Fruit fly (Drosophila melanogaster) whole organism, embryonic: Measurements from ENCODE around the gene BRWD3.

Experiments
- CG11504 ChIP-seq: fragments of 200-800 bp; sonication (Bioruptor generic); optimal IDR thresholded peaks from 3 replicates; lab custom pipeline; 2019; ENCODE audit warnings: missing biosample characterization, mild to moderate bottlenecking, missing genetic modification characterization, moderate library complexity
- CG12104 ChIP-seq: fragments of 200-800 bp; sonication (Bioruptor generic); optimal IDR thresholded peaks from 3 replicates; lab custom pipeline; 2016; ENCODE audit warnings: missing biosample characterization, missing genetic modification characterization
- CG13624 ChIP-seq: fragments of 200-800 bp; sonication (Bioruptor generic); optimal IDR thresholded peaks from 2 replicates; lab custom pipeline; 2016; ENCODE audit warnings: missing biosample characterization, missing genetic modification characterization
- CG14710 ChIP-seq: fragments of 200-800 bp; sonication (Bioruptor generic); optimal IDR thresholded peaks from 3 replicates; lab custom pipeline; 2019; ENCODE audit warnings: missing biosample characterization, mild to moderate bottlenecking, missing genetic modification characterization, moderate library complexity
- CG15073 ChIP-seq: fragments of 200-800 bp; sonication (Bioruptor generic); optimal IDR thresholded peaks from 2 replicates; lab custom pipeline; 2016; ENCODE audit warnings: missing biosample characterization, missing genetic modification characterization
- CG15479 ChIP-seq: fragments of 200-800 bp; sonication (Bioruptor generic); optimal IDR thresholded peaks from 3 replicates; lab custom pipeline; 2019; ENCODE audit warnings: missing biosample characterization, mild to moderate bottlenecking, missing genetic modification characterization, moderate library complexity
- CG16815 ChIP-seq: fragments of 200-800 bp; sonication (Bioruptor generic); optimal IDR thresholded peaks from 3 replicates; lab custom pipeline; 2017; ENCODE audit warnings: missing biosample characterization, mild to moderate bottlenecking, missing genetic modification characterization
- CG17568 ChIP-seq: fragments of 200-800 bp; sonication (Bioruptor generic); optimal IDR thresholded peaks from 2 replicates; lab custom pipeline; 2018; ENCODE audit warnings: missing biosample characterization, mild to moderate bottlenecking, missing genetic modification characterization, moderate library complexity
- CG18619 ChIP-seq: fragments of 200-800 bp; sonication (Bioruptor generic); optimal IDR thresholded peaks from 3 replicates; lab custom pipeline; 2017; ENCODE audit warnings: missing biosample characterization, mild to moderate bottlenecking, missing genetic modification characterization
- CG18764 ChIP-seq: fragments of 200-800 bp; sonication (Bioruptor generic); optimal IDR thresholded peaks from 3 replicates; lab custom pipeline; 2016; ENCODE audit warnings: missing biosample characterization, missing genetic modification characterization
- CG32532 ChIP-seq: fragments of 200-800 bp; sonication (Bioruptor generic); IDR thresholded peaks from 2 replicates; pipeline ENCODE4 v1.3.6; 2022; ENCODE audit warnings: missing biosample characterization, missing genetic modification characterization
- CG3995 ChIP-seq: fragments of 200-800 bp; sonication (Bioruptor generic); optimal IDR thresholded peaks from 3 replicates; lab custom pipeline; 2016; ENCODE audit warnings: missing biosample characterization, missing genetic modification characterization
- CG4328 ChIP-seq: fragments of 200-800 bp; sonication (Bioruptor generic); optimal IDR thresholded peaks from 3 replicates; lab custom pipeline; 2017; ENCODE audit warnings: missing biosample characterization, missing genetic modification reagents, missing genetic modification characterization
- CG6254 ChIP-seq: fragments of 200-800 bp; sonication (Bioruptor generic); optimal IDR thresholded peaks from 3 replicates; lab custom pipeline; 2017; ENCODE audit warnings: mild to moderate bottlenecking, missing biosample characterization, missing genetic modification reagents, missing genetic modification characterization
- CG8944 ChIP-seq: fragments of 200-800 bp; sonication (Bioruptor generic); optimal IDR thresholded peaks from 3 replicates; lab custom pipeline; 2016; ENCODE audit warnings: missing biosample characterization, missing genetic modification characterization
- CG9797 ChIP-seq: fragments of 200-800 bp; sonication (Bioruptor generic); optimal IDR thresholded peaks from 3 replicates; lab custom pipeline; 2018; ENCODE audit warnings: missing biosample characterization, mild to moderate bottlenecking, missing genetic modification characterization
- ERR ChIP-seq: fragments of 200-800 bp; sonication (Bioruptor generic); optimal IDR thresholded peaks from 2 replicates; lab custom pipeline; 2016; ENCODE audit warnings: missing biosample characterization, missing genetic modification characterization
- Fer1 ChIP-seq: fragments of 200-800 bp; sonication (Bioruptor generic); optimal IDR thresholded peaks from 2 replicates; lab custom pipeline; 2017; ENCODE audit warnings: missing biosample characterization, mild to moderate bottlenecking, missing genetic modification characterization
- HLH4C ChIP-seq: fragments of 200-800 bp; sonication (Bioruptor generic); IDR thresholded peaks from 3 replicates; pipeline ENCODE4 v1.3.6; 2022; ENCODE audit warnings: missing biosample characterization, missing genetic modification characterization; ENCODE audit not compliant: partially characterized antibody
- Hmr ChIP-seq: fragments of 200-800 bp; sonication (Bioruptor generic); optimal IDR thresholded peaks from 3 replicates; lab custom pipeline; 2017; ENCODE audit warnings: mild to moderate bottlenecking, missing biosample characterization, missing genetic modification reagents, missing genetic modification characterization
- Hr78 ChIP-seq, 2 experiments: fragments of 200-800 bp in 1 of 2; fragments of >200 bp in 1 of 2; sonication (Bioruptor generic) in 1 of 2; optimal IDR thresholded peaks; 2 replicates each; lab custom pipeline; 2017 to 2019; ENCODE audit warnings: missing biosample characterization in 2 of 2, missing genetic modification characterization in 2 of 2, mild to moderate bottlenecking in 1 of 2, moderate library complexity in 1 of 2
- Max ChIP-seq: fragments of 200-800 bp; sonication (Bioruptor generic); optimal IDR thresholded peaks from 2 replicates; lab custom pipeline; 2016; ENCODE audit warnings: missing biosample characterization, mild to moderate bottlenecking, missing genetic modification characterization
- Meics ChIP-seq: fragments of 200-800 bp; sonication (Bioruptor generic); optimal IDR thresholded peaks from 2 replicates; lab custom pipeline; 2017; ENCODE audit warnings: missing biosample characterization, mild to moderate bottlenecking, missing genetic modification characterization
- NC2α ChIP-seq: fragments of 200-800 bp; sonication (Bioruptor generic); optimal IDR thresholded peaks from 2 replicates; lab custom pipeline; 2016; ENCODE audit warnings: missing biosample characterization, missing genetic modification characterization
- Sin3A ChIP-seq: fragments of >200 bp; optimal IDR thresholded peaks from 2 replicates; lab custom pipeline; 2018
- Sry-β ChIP-seq: fragments of 200-800 bp; sonication (Bioruptor generic); optimal IDR thresholded peaks from 2 replicates; lab custom pipeline; 2018; ENCODE audit warnings: missing biosample characterization, mild to moderate bottlenecking, missing genetic modification characterization, moderate library complexity
- Taf1 ChIP-seq: fragments of 200-800 bp; sonication (Bioruptor generic); IDR thresholded peaks from 2 replicates; pipeline ENCODE4 v1.3.6; 2022; ENCODE audit warnings: missing biosample characterization, missing genetic modification characterization
- Trl ChIP-seq, 3 experiments: fragments of >200 bp in 2 of 3; fragments of 200-800 bp in 1 of 3; sonication (Bioruptor generic) in 1 of 3; optimal IDR thresholded peaks; 2 replicates in 1 of 3; 3 replicates in 2 of 3; lab custom pipeline; 2016 to 2017; ENCODE audit warnings: missing biosample characterization in 1 of 3, missing genetic modification characterization in 1 of 3
- Vsx1 ChIP-seq: fragments of 200-800 bp; sonication (Bioruptor generic); optimal IDR thresholded peaks from 2 replicates; lab custom pipeline; 2017; ENCODE audit warnings: missing biosample characterization, mild to moderate bottlenecking, missing genetic modification characterization, missing genetic modification reagents
- cad ChIP-seq: fragments of >200 bp; optimal IDR thresholded peaks from 2 replicates; lab custom pipeline; 2017; ENCODE audit warnings: missing biosample characterization, missing genetic modification characterization
- crc ChIP-seq: fragments of 200-800 bp; sonication (Bioruptor generic); optimal IDR thresholded peaks from 2 replicates; lab custom pipeline; 2016; ENCODE audit warnings: missing biosample characterization, missing genetic modification characterization
- esg ChIP-seq: fragments of 200-800 bp; sonication (Bioruptor generic); conservative IDR thresholded peaks from 2 replicates; pipeline ENCODE4 v1.3.6; 2022; ENCODE audit warnings: missing biosample characterization, missing genetic modification characterization
- eyg ChIP-seq: fragments of 200-800 bp; sonication (Bioruptor generic); optimal IDR thresholded peaks from 3 replicates; lab custom pipeline; 2016; ENCODE audit warnings: missing biosample characterization, missing genetic modification characterization
- gce ChIP-seq: fragments of 200-800 bp; sonication (Bioruptor generic); IDR thresholded peaks from 3 replicates; pipeline ENCODE4 v1.3.6; 2022; ENCODE audit warnings: missing biosample characterization, missing genetic modification characterization
- ham ChIP-seq: fragments of 200-800 bp; sonication (Bioruptor generic); IDR thresholded peaks from 2 replicates; pipeline ENCODE4 v1.3.6; 2022; ENCODE audit warnings: missing biosample characterization, missing genetic modification characterization
- hkb ChIP-seq, 2 experiments: fragments of 200-800 bp in 1 of 2; fragments of >200 bp in 1 of 2; sonication (Bioruptor generic) in 1 of 2; IDR thresholded peaks in 1 of 2; optimal IDR thresholded peaks in 1 of 2; 2 replicates each; pipeline versions ENCODE4 v1.3.6 to Lab custom; 2017 to 2022; ENCODE audit warnings: missing biosample characterization in 1 of 2, missing genetic modification characterization in 1 of 2
- luna ChIP-seq: fragments of 200-800 bp; sonication (Bioruptor generic); optimal IDR thresholded peaks from 2 replicates; lab custom pipeline; 2016; ENCODE audit warnings: missing biosample characterization, missing genetic modification characterization
- mam ChIP-seq: fragments of 200-800 bp; sonication (Bioruptor generic); optimal IDR thresholded peaks from 3 replicates; lab custom pipeline; 2016; ENCODE audit warnings: missing biosample characterization, missing genetic modification characterization
- nom ChIP-seq: fragments of 200-800 bp; sonication (Bioruptor generic); optimal IDR thresholded peaks from 2 replicates; lab custom pipeline; 2017; ENCODE audit warnings: missing biosample characterization, missing genetic modification characterization, mild to moderate bottlenecking, moderate library complexity, missing genetic modification reagents
- onecut ChIP-seq: fragments of 200-800 bp; sonication (Bioruptor generic); IDR thresholded peaks from 2 replicates; pipeline ENCODE4 v1.3.6; 2022; ENCODE audit warnings: missing biosample characterization, missing genetic modification characterization
- org-1 ChIP-seq: fragments of 200-800 bp; sonication (Bioruptor generic); optimal IDR thresholded peaks from 2 replicates; lab custom pipeline; 2017; ENCODE audit warnings: missing biosample characterization, missing genetic modification characterization
- pan ChIP-seq, 4 experiments: fragments of >200 bp in 3 of 4; fragments of 200-800 bp in 1 of 4; sonication (Bioruptor generic) in 1 of 4; optimal IDR thresholded peaks in 3 of 4; IDR thresholded peaks in 1 of 4; 2 replicates each; pipeline versions ENCODE4 v1.3.6 to Lab custom; 2017 to 2022; ENCODE audit warnings: missing biosample characterization in 2 of 4, missing genetic modification characterization in 2 of 4, mixed read lengths in 1 of 4
- pzg ChIP-seq: fragments of 200-800 bp; sonication (Bioruptor generic); optimal IDR thresholded peaks from 3 replicates; lab custom pipeline; 2018; ENCODE audit warnings: missing biosample characterization, mild to moderate bottlenecking, missing genetic modification characterization, moderate library complexity
- repo ChIP-seq: fragments of 200-800 bp; sonication (Bioruptor generic); optimal IDR thresholded peaks from 2 replicates; lab custom pipeline; 2016; ENCODE audit warnings: missing biosample characterization, missing genetic modification characterization
- sens ChIP-seq: fragments of 200-800 bp; sonication (Bioruptor generic); peaks from one replicate; lab custom pipeline; 2016; ENCODE audit warnings: missing biosample characterization, missing genetic modification characterization
- slou ChIP-seq: fragments of 200-800 bp; sonication (Bioruptor generic); optimal IDR thresholded peaks from 3 replicates; lab custom pipeline; 2016; ENCODE audit warnings: missing biosample characterization, missing genetic modification characterization
- slp2 ChIP-seq: fragments of 200-800 bp; sonication (Bioruptor generic); optimal IDR thresholded peaks from 2 replicates; lab custom pipeline; 2016; ENCODE audit warnings: missing biosample characterization, missing genetic modification characterization
- unc-4 ChIP-seq: fragments of 200-800 bp; sonication (Bioruptor generic); IDR thresholded peaks from 2 replicates; pipeline ENCODE4 v1.3.6; 2022; ENCODE audit warnings: missing biosample characterization, missing genetic modification characterization; ENCODE audit not compliant: partially characterized antibody

The BRWD3 gene

DNA sequence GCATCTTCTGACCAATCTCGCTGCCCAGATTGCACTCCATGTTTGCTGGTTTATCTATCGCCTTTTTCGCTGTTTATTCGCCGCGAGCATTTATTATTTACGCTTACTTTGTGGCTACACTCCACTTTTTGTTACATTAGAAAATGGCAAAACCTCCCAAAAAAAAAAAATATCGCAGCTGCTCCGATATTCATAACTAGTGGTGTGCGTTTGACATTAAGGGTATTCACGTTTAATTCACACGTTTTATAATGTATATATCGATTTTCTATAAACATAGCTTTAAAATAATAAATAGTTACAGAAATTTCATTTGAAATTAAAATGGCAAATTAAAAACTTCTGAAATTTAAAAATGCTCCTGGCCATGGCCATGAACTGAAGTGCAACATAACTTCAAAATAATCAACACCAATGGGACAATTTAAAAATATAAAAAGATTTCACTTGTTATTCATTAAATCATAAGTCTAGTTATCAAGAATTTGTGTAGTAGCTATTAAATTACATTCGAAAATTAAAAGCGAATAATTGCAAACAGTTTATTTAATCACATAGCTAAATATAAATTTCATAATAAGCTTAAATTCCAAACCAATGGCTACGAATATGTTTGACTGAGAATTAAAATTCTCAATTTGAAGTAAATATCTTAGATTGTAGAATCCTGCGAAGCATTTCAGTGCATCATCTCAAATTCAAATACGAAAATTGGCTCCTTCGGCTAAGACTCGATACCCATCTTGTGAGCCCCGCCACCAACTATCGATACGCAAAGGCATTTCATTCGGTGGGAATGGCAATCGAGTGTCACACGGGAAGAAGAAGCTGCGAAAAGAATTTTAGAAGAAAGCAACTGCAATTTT is at the start of gene BRWD3, which contains the start of gene Nab2 (continued):
- TF ChIP-seq Meics (GFP tag; lab: Kevin White, UChicago) (no peak), ham (no peak), CG17568 (no peak), CG9797 (GFP tag; lab: Kevin White, UChicago) (peak; percentile 4), CG18619 (GFP tag; lab: Kevin White, UChicago) (peak; percentile 45), pan (optimal IDR thresholded peaks at IDR 0.05; lab: Kevin White, UChicago) (no peak), pan (GFP tag; optimal IDR thresholded peaks at IDR 0.05 in 1 of 2, IDR thresholded peaks at IDR 0.05 in 1 of 2) (peak in 1 of 2 experiments; percentile 31), Sry-β (GFP tag; lab: Kevin White, UChicago) (peak; percentile 56), CG15479 (GFP tag; lab: Kevin White, UChicago) (no peak), CG15073 (no peak), ERR (GFP tag; lab: Kevin White, UChicago) (no peak), nom (GFP tag; lab: Kevin White, UChicago) (no peak), CG8944 (GFP tag; lab: Kevin White, UChicago) (no peak), Taf1 (GFP tag; lab: Robert Waterston, UW) (no peak), esg (GFP tag; lab: Robert Waterston, UW) (no peak; the same call in 1 of the 2 replicates), sens (GFP tag; lab: Kevin White, UChicago) (peak; percentile 84), Sin3A (lab: Kevin White, UChicago) (peak; percentile 18), pzg (peak; percentile 62), Vsx1 (GFP tag; lab: Kevin White, UChicago) (no peak), slou (GFP tag; lab: Kevin White, UChicago) (no peak), eyg (GFP tag; lab: Kevin White, UChicago) (no peak), CG16815 (peak; percentile 38), Hr78 (GFP tag; optimal IDR thresholded peaks at IDR 0.05; lab: Kevin White, UChicago) (no peak), Fer1 (no peak), luna (GFP tag; lab: Kevin White, UChicago) (no peak), hkb (optimal IDR thresholded peaks at IDR 0.05; lab: Kevin White, UChicago) (no peak), hkb (GFP tag; IDR thresholded peaks at IDR 0.05; lab: Robert Waterston, UW) (0 out of 2 replicates have a peak, but pooled peaks have one; percentile 37), Trl (optimal IDR thresholded peaks at IDR 0.05; lab: Kevin White, UChicago) (no peak), Trl (GFP tag; optimal IDR thresholded peaks at IDR 0.05; lab: Kevin White, UChicago) (peak; percentile 27), cad (GFP tag; lab: Kevin White, UChicago) (no peak), mam (GFP tag; lab: Kevin White, UChicago) (peak; percentile 17), crc (GFP tag; lab: Kevin White, UChicago) (no peak), gce (GFP tag; lab: Robert Waterston, UW) (no peak), CG14710 (tag; lab: Kevin White, UChicago) (peak; percentile 64), CG32532 (peak; percentile 49; the same call in 1 of the 2 replicates), Hmr (GFP tag; lab: Kevin White, UChicago) (no peak), CG6254 (GFP tag; lab: Kevin White, UChicago) (no peak), CG4328 (peak; percentile 32), slp2 (GFP tag; lab: Kevin White, UChicago) (no peak), Max (GFP tag; lab: Kevin White, UChicago) (peak; percentile 45), CG12104 (GFP tag; lab: Kevin White, UChicago) (peak; percentile 49), NC2α (GFP tag; lab: Kevin White, UChicago) (no peak), onecut (GFP tag; lab: Robert Waterston, UW) (peak; percentile 79), CG13624 (GFP tag; lab: Kevin White, UChicago) (no peak), unc-4 (GFP tag; lab: Robert Waterston, UW) (peak; percentile 62), CG11504 (tag; lab: Kevin White, UChicago) (no peak), CG3995 (no peak), org-1 (GFP tag; lab: Kevin White, UChicago) (no peak), HLH4C (GFP tag; lab: Robert Waterston, UW) (peak; percentile 43), repo (GFP tag; lab: Kevin White, UChicago) (no peak), CG18764 (GFP tag; lab: Kevin White, UChicago) (no peak)
